Worm (Caenorhabditis elegans) whole organism, mixed stage, embryonic: ENCODE measurements around the gene twk-18.

Experiments used
- blmp-1 ChIP-seq: fragments of 150-350 bp; optimal IDR thresholded peaks from 2 replicates; lab custom pipeline; 2014; ENCODE audit warnings: missing biosample characterization, missing genetic modification characterization
- lsy-2 ChIP-seq: fragments of 150-350 bp; optimal IDR thresholded peaks from 2 replicates; lab custom pipeline; 2014; ENCODE audit warnings: missing biosample characterization, missing genetic modification characterization
- unc-39 ChIP-seq: fragments of 150-350 bp; optimal IDR thresholded peaks from 2 replicates; lab custom pipeline; 2014; ENCODE audit warnings: missing biosample characterization, missing genetic modification characterization

- TF ChIP-seq lsy-2 (tag; lab: Kevin White, UChicago), result no peak
- no peak for TF ChIP-seq blmp-1 (tag; lab: Kevin White, UChicago)
- TF ChIP-seq unc-39 (tag; lab: Kevin White, UChicago), result no peak
Observed at ce11 chrX:8991856-8992456, 4.0 kb downstream of the twk-18 start, which contains the start of gene C24A3.4.
